Worm (Caenorhabditis elegans): ENCODE data around the gene cest-8.
A peak's percentile ranks its signal among the peaks of the same experiment; 100 is the strongest.

Gene cest-8

ce11 chrX:12221817-12222216 is 2.4 kb downstream of the cest-8 start, which contains the start of gene cest-9.2:
cest-9.2 (plus strand) TSS chrX:12222117.
- TF ChIP-seq lin-13 (GFP tag; optimal IDR thresholded peaks at IDR 0.05) (no peak), zag-1 (tag; optimal IDR thresholded peaks at IDR 0.05) (no peak), snpc-4 (tag; optimal IDR thresholded peaks at IDR 0.05) (no peak), nhr-237 (tag; optimal IDR thresholded peaks at IDR 0.05) (no peak), peb-1 (tag; optimal IDR thresholded peaks at IDR 0.05) (no peak), nhr-11 (tag; optimal IDR thresholded peaks at IDR 0.05) (no peak), unc-39 (tag; optimal IDR thresholded peaks at IDR 0.05) (no peak), mdl-1 (tag; optimal IDR thresholded peaks at IDR 0.05) (no peak), Y55F3AM.14 (GFP tag; optimal IDR thresholded peaks at IDR 0.05) (no peak), mbf-1 (tag; optimal IDR thresholded peaks at IDR 0.05) (no peak), elt-1 (tag; optimal IDR thresholded peaks at IDR 0.05) (no peak), lsy-2 (tag; optimal IDR thresholded peaks at IDR 0.05) (no peak), unc-55 (GFP tag; optimal IDR thresholded peaks at IDR 0.05) (no peak), alr-1 (tag; optimal IDR thresholded peaks at IDR 0.05) (no peak), nhr-77 (tag; optimal IDR thresholded peaks at IDR 0.05) (no peak), skn-1 (tag; optimal IDR thresholded peaks at IDR 0.05) (no peak), nhr-6 (tag; optimal IDR thresholded peaks at IDR 0.05) (no peak), ZK546.5 (tag; optimal IDR thresholded peaks at IDR 0.05) (no peak)

ce11 chrX:12222723-12223122 is 3.3 kb downstream of the cest-8 start:
- TF ChIP-seq nhr-21 (tag; optimal IDR thresholded peaks at IDR 0.05) (no peak), ama-1 (optimal IDR thresholded peaks at IDR 0.05) (no peak), dmd-4 (tag; optimal IDR thresholded peaks at IDR 0.05) (no peak), gmeb-1 (tag; optimal IDR thresholded peaks at IDR 0.05) (no peak), elt-3 (tag; optimal IDR thresholded peaks at IDR 0.05) (no peak), ztf-4 (tag; optimal IDR thresholded peaks at IDR 0.05) (no peak), ceh-82 (tag; optimal IDR thresholded peaks at IDR 0.05) (no peak), mbf-1 (tag; optimal IDR thresholded peaks at IDR 0.05) (no peak), skn-1 (tag; optimal IDR thresholded peaks at IDR 0.05) (no peak), C34F6.9 (tag; optimal IDR thresholded peaks at IDR 0.05) (no peak)

ce11 chrX:12225970-12226369 is 6.5 kb downstream of the cest-8 start, which contains the start of gene cest-9.1:
cest-9.1 (plus strand) TSS chrX:12226182.
- TF ChIP-seq fos-1 (tag; optimal IDR thresholded peaks at IDR 0.05), result peak; percentile 57
- no peak for TF ChIP-seq aly-2 (tag; optimal IDR thresholded peaks at IDR 0.05)

- TF ChIP-seq alr-1 (tag; optimal IDR thresholded peaks at IDR 0.05) (no peak), sma-9 (GFP tag; optimal IDR thresholded peaks at IDR 0.05) (no peak), sma-9 (tag; optimal IDR thresholded peaks at IDR 0.05) (no peak), sma-3 (GFP tag; optimal IDR thresholded peaks at IDR 0.05) (no peak), nhr-12 (tag; optimal IDR thresholded peaks at IDR 0.05) (no peak), dmd-4 (tag; optimal IDR thresholded peaks at IDR 0.05) (no peak), elt-3 (tag; optimal IDR thresholded peaks at IDR 0.05) (no peak), skn-1 (tag; optimal IDR thresholded peaks at IDR 0.05) (no peak), gmeb-1 (tag; optimal IDR thresholded peaks at IDR 0.05) (no peak), nhr-25 (tag; optimal IDR thresholded peaks at IDR 0.05) (no peak), nhr-11 (tag; optimal IDR thresholded peaks at IDR 0.05) (no peak), lin-39 (tag; optimal IDR thresholded peaks at IDR 0.05) (no peak), fos-1 (tag; optimal IDR thresholded peaks at IDR 0.05) (no peak), unc-55 (GFP tag; optimal IDR thresholded peaks at IDR 0.05) (no peak), ceh-16 (tag; optimal IDR thresholded peaks at IDR 0.05) (no peak), nhr-77 (tag; optimal IDR thresholded peaks at IDR 0.05) (no peak)
These were observed 7.7 kb downstream of the cest-8 start for ce11 chrX:12227130-12227529.

ce11 chrX:12229651-12230050 is 10.2 kb downstream of the cest-8 start, which contains the start of gene cest-7:
cest-7 (plus strand) TSS chrX:12229951.
- TF ChIP-seq ceh-82 (tag; optimal IDR thresholded peaks at IDR 0.05) (no peak), nhr-77 (tag; optimal IDR thresholded peaks at IDR 0.05) (no peak), sma-3 (GFP tag; optimal IDR thresholded peaks at IDR 0.05) (no peak)

- TF ChIP-seq fos-1 (tag; optimal IDR thresholded peaks at IDR 0.05) (peak; percentile 11), C34F6.9 (tag; optimal IDR thresholded peaks at IDR 0.05) (no peak), nhr-12 (tag; optimal IDR thresholded peaks at IDR 0.05) (no peak)
These were observed 10.9 kb downstream of the cest-8 start for ce11 chrX:12230357-12230756.

Data from whole organism, L2 larva.